Worm (Caenorhabditis elegans) whole organism, L2 larva: ENCODE data around the gene H23L24.4.

ENCODE experiments used
- fos-1 ChIP-seq: fragments of 150-350 bp; optimal IDR thresholded peaks from 2 replicates; lab custom pipeline; 2014; ENCODE audit warnings: missing biosample characterization, missing genetic modification characterization
- mab-5 ChIP-seq: fragments of 150-350 bp; optimal IDR thresholded peaks from 2 replicates; lab custom pipeline; 2014; ENCODE audit warnings: missing biosample characterization, missing genetic modification characterization
- zag-1 ChIP-seq: fragments of 150-350 bp; optimal IDR thresholded peaks from 2 replicates; lab custom pipeline; 2014; ENCODE audit warnings: missing biosample characterization, missing genetic modification characterization

H23L24.4 gene

ce11 chrIV:8654115-8654628 is 51.2 kb downstream of the H23L24.4 start, which contains the start of gene C49C8.1:
Gene C49C8.1, plus strand, starts transcription at chrIV:8654578.
- TF ChIP-seq mab-5 (tag; lab: Kevin White, UChicago) = no peak

DNA sequence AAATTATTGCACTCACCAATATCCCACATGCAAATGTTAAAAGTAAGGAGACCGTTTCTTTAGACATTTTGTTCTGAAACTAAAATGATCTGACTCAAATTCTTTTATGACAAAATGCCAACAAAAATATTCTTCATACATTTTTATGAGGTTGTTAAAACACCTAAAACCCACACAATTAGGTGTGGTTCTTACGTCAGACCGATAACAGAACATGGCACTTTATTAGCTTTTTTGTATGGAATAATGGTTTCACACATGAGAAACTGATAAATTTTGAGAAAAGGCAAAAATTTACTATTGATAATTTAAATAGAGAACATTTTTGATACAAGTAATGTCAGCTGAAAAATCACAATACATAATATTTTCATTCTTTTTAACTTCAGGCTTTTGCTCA is 51.8 kb downstream of the H23L24.4 start, which contains the start of gene C49C8.5:
Gene C49C8.5 (minus strand): TSS at position 73 of the 400 bp plus-strand sequence.
- no peak for TF ChIP-seq zag-1 (tag; lab: Kevin White, UChicago)
- peak; percentile 42 for TF ChIP-seq fos-1 (tag; lab: Kevin White, UChicago)
